Worm (Caenorhabditis elegans) whole organism, young adult: ENCODE data around the gene C06E4.6.

Source experiments
- him-1 ChIP-seq: sonication (generic microtip); optimal IDR thresholded peaks from 2 replicates; lab custom pipeline; 2016; ENCODE audit warnings: missing genotype, missing genetic modification reagents, missing genetic modification characterization, missing compliant biosample characterization
- hmg-20 ChIP-seq: fragments of 200-800 bp; sonication (Bioruptor generic); IDR thresholded peaks from 2 replicates; pipeline ENCODE4 v1.3.6; 2022; ENCODE audit warnings: missing genetic modification reagents, missing genetic modification characterization, missing compliant biosample characterization
- lag-1 ChIP-seq: fragments of 200-800 bp; sonication (Bioruptor generic); IDR thresholded peaks from 2 replicates; pipeline ENCODE4 v1.3.6; 2022; ENCODE audit warnings: missing genetic modification reagents, missing genetic modification characterization, missing compliant biosample characterization
- lin-35 ChIP-seq, 3 experiments: fragments of 150-350 bp in 2 of 3; sonication (generic microtip) in 1 of 3; optimal IDR thresholded peaks; 2 replicates each; lab custom pipeline; 2014 to 2018; ENCODE audit warnings: missing biosample characterization in 3 of 3, missing genetic modification characterization in 3 of 3, missing genetic modification reagents in 3 of 3
- lin-40 ChIP-seq: sonication (generic microtip); optimal IDR thresholded peaks from 2 replicates; lab custom pipeline; 2016; ENCODE audit warnings: missing genetic modification characterization, mild to moderate bottlenecking, missing compliant biosample characterization, missing genotype, missing genetic modification reagents
- nhr-120 ChIP-seq: fragments of 200-800 bp; sonication (Bioruptor generic); IDR thresholded peaks from 2 replicates; pipeline ENCODE4 v1.3.6; 2022; ENCODE audit warnings: missing genetic modification characterization, missing compliant biosample characterization
- pha-4 ChIP-seq: fragments of 150-350 bp; sonication (generic microtip); optimal IDR thresholded peaks from 2 replicates; lab custom pipeline; 2014; ENCODE audit warnings: missing biosample characterization, missing genetic modification reagents, missing genetic modification characterization
- unc-62 ChIP-seq: fragments of 150-350 bp; optimal IDR thresholded peaks from 2 replicates; lab custom pipeline; 2014; ENCODE audit warnings: missing biosample characterization, missing genetic modification reagents, missing genetic modification characterization
- zfh-2 ChIP-seq: fragments of 200-800 bp; sonication (Bioruptor generic); conservative IDR thresholded peaks from 2 replicates; pipeline ENCODE4 v1.3.6; 2022; ENCODE audit warnings: missing genetic modification reagents, missing genetic modification characterization, missing compliant biosample characterization
- ztf-26 ChIP-seq: sonication (generic microtip); optimal IDR thresholded peaks from 2 replicates; lab custom pipeline; 2017; ENCODE audit warnings: missing genetic modification characterization, missing compliant biosample characterization
- ztf-3 ChIP-seq: fragments of 200-800 bp; sonication (Bioruptor generic); optimal IDR thresholded peaks from 2 replicates; lab custom pipeline; 2018; ENCODE audit warnings: mild to moderate bottlenecking, missing genetic modification characterization, missing compliant biosample characterization

DNA sequence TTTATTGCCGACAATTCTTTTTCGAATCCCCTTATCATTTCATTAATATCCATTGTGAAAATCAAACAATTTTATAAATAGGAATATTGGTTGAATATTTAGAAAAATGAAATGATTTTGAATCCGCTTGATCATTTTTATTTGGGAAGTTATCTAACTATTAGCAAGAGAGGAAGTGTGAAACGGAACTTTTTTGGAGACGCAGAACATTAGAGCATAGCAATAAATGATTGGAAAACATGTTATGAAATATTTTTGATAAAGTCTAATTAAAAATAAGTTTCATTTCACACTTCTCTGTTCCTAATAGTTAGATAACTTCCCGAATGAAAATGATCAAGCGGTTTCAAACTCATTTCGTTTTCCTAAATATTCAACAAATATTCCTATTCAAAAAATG, 29.4 kb upstream of the C06E4.6 start, which contains the start of gene F42C5.3:
- TF ChIP-seq nhr-120 (no peak), lin-40 (tag; lab: Kevin White, UChicago) (no peak), hmg-20 (GFP tag; lab: Robert Waterston, UW) (no peak), ztf-3 (GFP tag; lab: Kevin White, UChicago) (no peak), him-1 (no peak), ztf-26 (no peak), lin-35 (GFP tag; optimal IDR thresholded peaks at IDR 0.05; lab: Kevin White, UChicago) (no peak), unc-62 (GFP tag; lab: Kevin White, UChicago) (no peak), pha-4 (no peak), lag-1 (GFP tag; lab: Robert Waterston, UW) (no peak), zfh-2 (GFP tag; lab: Robert Waterston, UW) (no peak)
